Worm (Caenorhabditis elegans): Measurements from ENCODE around the gene sam-10.

Gene sam-10

DNA sequence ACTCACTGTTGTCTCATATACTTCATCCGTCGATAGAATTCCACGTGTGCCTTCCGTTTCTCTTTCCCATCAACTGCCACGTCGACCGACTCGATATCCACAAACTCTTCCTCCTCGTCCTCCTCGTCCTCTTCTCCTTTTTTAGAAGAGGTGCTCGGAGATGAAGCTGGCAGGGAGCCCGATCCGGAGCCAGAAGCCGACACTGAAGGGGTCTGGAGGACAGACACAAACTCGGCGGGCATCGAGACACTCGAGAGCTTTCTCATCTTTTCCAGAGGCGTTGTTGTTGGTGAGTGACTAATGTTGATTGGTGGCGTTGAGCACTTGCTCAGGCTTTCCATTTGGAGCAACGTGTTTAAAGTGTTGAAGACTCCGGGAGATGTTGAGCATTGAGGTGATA lies 47.8 kb downstream of the sam-10 start:
- no peak for TF ChIP-seq unc-62 (GFP tag; optimal IDR thresholded peaks at IDR 0.05)

- no peak for TF ChIP-seq unc-62 (GFP tag; optimal IDR thresholded peaks at IDR 0.05)
Observed at ce11 chrII:13279216-13280123, 50.9 kb downstream of the sam-10 start.

DNA sequence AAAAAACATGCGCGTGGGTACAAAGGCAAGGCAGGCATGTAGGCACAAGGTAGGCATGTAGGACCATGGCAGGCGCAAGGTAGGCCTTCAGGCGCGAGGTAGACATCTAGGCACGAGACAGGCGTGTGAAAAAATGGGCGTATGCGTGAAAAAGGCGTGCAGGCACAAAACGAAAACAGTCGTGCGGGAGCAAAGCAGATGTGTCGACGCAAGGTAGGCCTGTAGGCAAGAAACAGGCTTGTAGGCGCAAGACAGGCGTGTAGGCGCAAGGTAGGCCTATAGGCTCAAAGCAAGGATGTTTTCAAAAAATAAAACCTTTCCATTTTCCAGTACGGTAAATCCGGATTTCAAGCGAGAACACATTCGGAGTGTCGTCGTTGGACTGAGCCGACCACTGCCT lies 51.6 kb downstream of the sam-10 start:
- TF ChIP-seq unc-62 (GFP tag; optimal IDR thresholded peaks at IDR 0.05) = no peak

- TF ChIP-seq unc-62 (GFP tag; optimal IDR thresholded peaks at IDR 0.05) = no peak
Observed at ce11 chrII:13278214-13278613, 52.1 kb downstream of the sam-10 start.
